Fruit fly (Drosophila melanogaster) whole organism, embryonic: ENCODE results near the gene CG14100.

Experiments used
- Atf6 ChIP-seq: fragments of 200-800 bp; sonication (Bioruptor generic); IDR thresholded peaks from 2 replicates; pipeline ENCODE4 v1.3.6; 2022; ENCODE audit warnings: missing biosample characterization, missing genetic modification characterization
- CG10543 ChIP-seq: fragments of 200-800 bp; sonication (Bioruptor generic); optimal IDR thresholded peaks from 3 replicates; lab custom pipeline; 2017; ENCODE audit warnings: missing biosample characterization, mild to moderate bottlenecking, missing genetic modification characterization, moderate library complexity
- CG10565 ChIP-seq: fragments of 200-800 bp; sonication (Bioruptor generic); optimal IDR thresholded peaks from 3 replicates; lab custom pipeline; 2016; ENCODE audit warnings: missing biosample characterization, mild to moderate bottlenecking, missing genetic modification characterization
- CG10959 ChIP-seq: fragments of 200-800 bp; sonication (Bioruptor generic); IDR thresholded peaks from 2 replicates; pipeline ENCODE4 v1.3.6; 2022; ENCODE audit warnings: missing biosample characterization, missing genetic modification characterization
- CG10979 ChIP-seq: fragments of 200-800 bp; sonication (Bioruptor generic); optimal IDR thresholded peaks from 2 replicates; lab custom pipeline; 2018; ENCODE audit warnings: missing biosample characterization, mild to moderate bottlenecking, missing genetic modification characterization, moderate library complexity
- CG12236 ChIP-seq: fragments of 200-800 bp; sonication (Bioruptor generic); optimal IDR thresholded peaks from 2 replicates; lab custom pipeline; 2016; ENCODE audit warnings: missing biosample characterization, missing genetic modification characterization
- CG1233 ChIP-seq: fragments of 200-800 bp; sonication (Bioruptor generic); optimal IDR thresholded peaks from 4 replicates; lab custom pipeline; 2018; ENCODE audit warnings: missing biosample characterization, mild to moderate bottlenecking, missing genetic modification characterization
- CG1529 ChIP-seq: fragments of 200-800 bp; sonication (Bioruptor generic); optimal IDR thresholded peaks from 3 replicates; lab custom pipeline; 2018; ENCODE audit warnings: missing biosample characterization, missing genetic modification characterization
- CG16779 ChIP-seq: fragments of 200-800 bp; sonication (Bioruptor generic); IDR thresholded peaks from 2 replicates; pipeline ENCODE4 v1.3.6; 2022; ENCODE audit warnings: missing biosample characterization, missing genetic modification characterization
- CG17359 ChIP-seq: fragments of 200-800 bp; sonication (Bioruptor generic); optimal IDR thresholded peaks from 3 replicates; lab custom pipeline; 2018; ENCODE audit warnings: missing biosample characterization, mild to moderate bottlenecking, missing genetic modification characterization, moderate library complexity
- CG17802 ChIP-seq: fragments of 200-800 bp; sonication (Bioruptor generic); optimal IDR thresholded peaks from 2 replicates; lab custom pipeline; 2018; ENCODE audit warnings: missing biosample characterization, mild to moderate bottlenecking, missing genetic modification characterization, moderate library complexity
- CG18262 ChIP-seq: fragments of 200-800 bp; optimal IDR thresholded peaks from 3 replicates; lab custom pipeline; 2019; ENCODE audit warnings: missing biosample characterization, mild to moderate bottlenecking, missing genetic modification characterization, moderate library complexity
- CG18619 ChIP-seq: fragments of 200-800 bp; sonication (Bioruptor generic); optimal IDR thresholded peaks from 3 replicates; lab custom pipeline; 2017; ENCODE audit warnings: missing biosample characterization, mild to moderate bottlenecking, missing genetic modification characterization
- CG3065 ChIP-seq: fragments of 200-800 bp; sonication (Bioruptor generic); optimal IDR thresholded peaks from 2 replicates; lab custom pipeline; 2016; ENCODE audit warnings: missing biosample characterization, missing genetic modification characterization
- CG3281 ChIP-seq: fragments of 200-800 bp; sonication (Bioruptor generic); optimal IDR thresholded peaks from 3 replicates; lab custom pipeline; 2017; ENCODE audit warnings: missing biosample characterization, mild to moderate bottlenecking, missing genetic modification characterization
- CG3847 ChIP-seq: fragments of 200-800 bp; sonication (Bioruptor generic); IDR thresholded peaks from 2 replicates; pipeline ENCODE4 v1.3.6; 2022; ENCODE audit warnings: missing biosample characterization, missing genetic modification characterization
- CG3995 ChIP-seq: fragments of 200-800 bp; sonication (Bioruptor generic); optimal IDR thresholded peaks from 3 replicates; lab custom pipeline; 2016; ENCODE audit warnings: missing biosample characterization, missing genetic modification characterization
- CG7357 ChIP-seq: fragments of 200-800 bp; sonication (Bioruptor generic); IDR thresholded peaks from 3 replicates; pipeline ENCODE4 v1.3.6; 2022; ENCODE audit warnings: missing biosample characterization, missing genetic modification characterization
- CG7745 ChIP-seq: fragments of 200-800 bp; sonication (Bioruptor generic); optimal IDR thresholded peaks from 2 replicates; lab custom pipeline; 2018; ENCODE audit warnings: missing biosample characterization, mild to moderate bottlenecking, missing genetic modification characterization, moderate library complexity
- CG9437 ChIP-seq: fragments of 200-800 bp; sonication (Bioruptor generic); optimal IDR thresholded peaks from 2 replicates; lab custom pipeline; 2018; ENCODE audit warnings: missing biosample characterization, mild to moderate bottlenecking, missing genetic modification characterization
- CG9609 ChIP-seq: fragments of 200-800 bp; sonication (Bioruptor generic); optimal IDR thresholded peaks from 3 replicates; lab custom pipeline; 2016; ENCODE audit warnings: missing biosample characterization, missing genetic modification characterization
- Hand ChIP-seq: fragments of 200-800 bp; sonication (Bioruptor generic); optimal IDR thresholded peaks from 2 replicates; lab custom pipeline; 2017; ENCODE audit warnings: mild to moderate bottlenecking, missing biosample characterization, missing genetic modification reagents, missing genetic modification characterization
- Hr3 ChIP-seq: fragments of 200-800 bp; sonication (Bioruptor generic); optimal IDR thresholded peaks from 3 replicates; lab custom pipeline; 2016; ENCODE audit warnings: missing biosample characterization, missing genetic modification characterization
- Kr ChIP-seq: fragments of 200-800 bp; sonication (Bioruptor generic); optimal IDR thresholded peaks from 2 replicates; lab custom pipeline; 2017; ENCODE audit warnings: missing biosample characterization, mild to moderate bottlenecking, missing genetic modification characterization
- Lpt ChIP-seq: fragments of >200 bp; optimal IDR thresholded peaks from 2 replicates; lab custom pipeline; 2018; ENCODE audit warnings: missing biosample characterization, missing genetic modification characterization
- NC2β ChIP-seq: fragments of 200-800 bp; sonication (Bioruptor generic); optimal IDR thresholded peaks from 2 replicates; lab custom pipeline; 2016; ENCODE audit warnings: missing biosample characterization, missing genetic modification characterization
- NFAT ChIP-seq: fragments of 200-800 bp; sonication (Bioruptor generic); IDR thresholded peaks from 2 replicates; pipeline ENCODE4 v1.3.6; 2022; ENCODE audit warnings: missing biosample characterization, missing genetic modification characterization
- Oli ChIP-seq: fragments of 200-800 bp; sonication (Bioruptor generic); optimal IDR thresholded peaks from 2 replicates; lab custom pipeline; 2018; ENCODE audit warnings: missing biosample characterization, mild to moderate bottlenecking, missing genetic modification characterization, moderate library complexity
- Opbp ChIP-seq: fragments of 200-800 bp; sonication (Bioruptor generic); IDR thresholded peaks from 3 replicates; pipeline ENCODE4 v1.3.6; 2022; ENCODE audit warnings: missing biosample characterization, missing genetic modification characterization; ENCODE audit not compliant: partially characterized antibody
- Ssrp ChIP-seq: fragments of 200-800 bp; sonication (Bioruptor generic); optimal IDR thresholded peaks from 2 replicates; lab custom pipeline; 2018; ENCODE audit warnings: missing biosample characterization, mild to moderate bottlenecking, missing genetic modification characterization, moderate library complexity
- bab2 ChIP-seq: fragments of 200-800 bp; sonication (Bioruptor generic); optimal IDR thresholded peaks from 2 replicates; lab custom pipeline; 2016; ENCODE audit warnings: missing biosample characterization, missing genetic modification characterization
- cad ChIP-seq: fragments of >200 bp; optimal IDR thresholded peaks from 2 replicates; lab custom pipeline; 2017; ENCODE audit warnings: missing biosample characterization, missing genetic modification characterization
- crp ChIP-seq, 2 experiments: fragments of 200-800 bp; sonication (Bioruptor generic); optimal IDR thresholded peaks; 2 replicates in 1 of 2; 3 replicates in 1 of 2; lab custom pipeline; 2017; ENCODE audit warnings: missing biosample characterization in 2 of 2, missing genetic modification characterization in 2 of 2, mild to moderate bottlenecking in 1 of 2, moderate library complexity in 1 of 2
- insv ChIP-seq, 2 experiments: fragments of 200-800 bp; sonication (Bioruptor generic); optimal IDR thresholded peaks; 3 replicates each; lab custom pipeline; 2016 to 2018; ENCODE audit warnings: missing biosample characterization in 2 of 2, missing genetic modification characterization in 2 of 2
- p53 ChIP-seq: fragments of 200-800 bp; sonication (Bioruptor generic); optimal IDR thresholded peaks from 2 replicates; lab custom pipeline; 2016; ENCODE audit warnings: missing biosample characterization, missing genetic modification characterization
- pan ChIP-seq, 4 experiments: fragments of >200 bp in 3 of 4; fragments of 200-800 bp in 1 of 4; sonication (Bioruptor generic) in 1 of 4; optimal IDR thresholded peaks in 3 of 4; IDR thresholded peaks in 1 of 4; 2 replicates each; pipeline versions ENCODE4 v1.3.6 to Lab custom; 2017 to 2022; ENCODE audit warnings: missing biosample characterization in 2 of 4, missing genetic modification characterization in 2 of 4, mixed read lengths in 1 of 4
- ro ChIP-seq: fragments of 200-800 bp; sonication (Bioruptor generic); IDR thresholded peaks from 2 replicates; pipeline ENCODE4 v1.3.6; 2022; ENCODE audit warnings: missing biosample characterization, missing genetic modification characterization
- slp2 ChIP-seq: fragments of 200-800 bp; sonication (Bioruptor generic); optimal IDR thresholded peaks from 2 replicates; lab custom pipeline; 2016; ENCODE audit warnings: missing biosample characterization, missing genetic modification characterization
- stc ChIP-seq: fragments of 200-800 bp; sonication (Bioruptor generic); IDR thresholded peaks from 2 replicates; pipeline ENCODE4 v1.3.6; 2022; ENCODE audit warnings: missing biosample characterization, missing genetic modification characterization
- wek ChIP-seq: fragments of 200-800 bp; sonication (Bioruptor generic); optimal IDR thresholded peaks from 3 replicates; lab custom pipeline; 2018; ENCODE audit warnings: missing biosample characterization, mild to moderate bottlenecking, missing genetic modification characterization, moderate library complexity

CG14100 gene

dm6 chr3L:19560695-19561246, 29.6 kb downstream of the CG14100 start (continued):
- peak in 1 of 2 experiments; percentile 76 for TF ChIP-seq insv (GFP tag; optimal IDR thresholded peaks at IDR 0.05; lab: Kevin White, UChicago)
- peak; percentile 92 for TF ChIP-seq CG12236 (GFP tag; lab: Kevin White, UChicago)
- TF ChIP-seq CG3847 (GFP tag; lab: Robert Waterston, UW), result peak; percentile 95
- no peak for TF ChIP-seq cad
- TF ChIP-seq Hr3 (GFP tag; lab: Kevin White, UChicago), result peak; percentile 93
- TF ChIP-seq CG3995, result peak; percentile 69
- TF ChIP-seq slp2, result peak; percentile 90
- TF ChIP-seq CG3065 (GFP tag; lab: Kevin White, UChicago), result peak; percentile 88
- peak; percentile 95 for TF ChIP-seq CG18262 (tag; lab: Kevin White, UChicago)
- TF ChIP-seq CG10543 (GFP tag; lab: Kevin White, UChicago), result peak; percentile 87
- TF ChIP-seq ro (GFP tag; lab: Robert Waterston, UW), result peak; percentile 85
- peak; percentile 75 for TF ChIP-seq p53
- peak; percentile 84 for TF ChIP-seq CG7745 (tag; lab: Kevin White, UChicago)
- peak; percentile 93 for TF ChIP-seq CG3281
- TF ChIP-seq wek, result peak; percentile 76
- no peak for TF ChIP-seq Lpt (GFP tag; lab: Kevin White, UChicago)
- peak; percentile 95 for TF ChIP-seq Atf6 (GFP tag; lab: Robert Waterston, UW)
- peak; percentile 91 for TF ChIP-seq bab2 (GFP tag; lab: Kevin White, UChicago)
- peak; percentile 75 for TF ChIP-seq CG17802 (tag; lab: Kevin White, UChicago)
- TF ChIP-seq CG10565 (GFP tag; lab: Kevin White, UChicago), result peak; percentile 83
- TF ChIP-seq NFAT (GFP tag; lab: Robert Waterston, UW), result peak; percentile 91
- no peak for TF ChIP-seq pan (optimal IDR thresholded peaks at IDR 0.05; lab: Kevin White, UChicago)
- TF ChIP-seq pan (GFP tag; optimal IDR thresholded peaks at IDR 0.05 in 1 of 2, IDR thresholded peaks at IDR 0.05 in 1 of 2), result peak in 1 of 2 experiments; percentile 94
- peak; percentile 87 for TF ChIP-seq CG7357
- peak; percentile 96 for TF ChIP-seq CG17359 (tag; lab: Kevin White, UChicago)
- TF ChIP-seq CG1529 (GFP tag; lab: Kevin White, UChicago), result peak; percentile 92
- TF ChIP-seq CG10979 (tag; lab: Kevin White, UChicago), result peak; percentile 98
- TF ChIP-seq CG9609 (GFP tag; lab: Kevin White, UChicago), result peak; percentile 87
- peak; percentile 81 for TF ChIP-seq Kr (GFP tag; lab: Kevin White, UChicago)
- peak; percentile 95 for TF ChIP-seq CG10959 (GFP tag; lab: Robert Waterston, UW)
- TF ChIP-seq CG1233 (GFP tag; lab: Kevin White, UChicago), result peak; percentile 96
- no peak for TF ChIP-seq Opbp (GFP tag; lab: Robert Waterston, UW)
- peak; percentile 84 for TF ChIP-seq Hand (GFP tag; lab: Kevin White, UChicago)
- TF ChIP-seq stc, result peak; percentile 90
- TF ChIP-seq CG18619, result peak; percentile 92
- peak; percentile 95 for TF ChIP-seq Oli (tag; lab: Kevin White, UChicago)
- TF ChIP-seq CG9437, result peak; percentile 85
- TF ChIP-seq CG16779 (GFP tag; lab: Robert Waterston, UW), result peak; percentile 76; the same call in 1 of the 2 replicates
- peak in 1 of 2 experiments; percentile 55 for TF ChIP-seq crp (GFP tag; optimal IDR thresholded peaks at IDR 0.05; lab: Kevin White, UChicago)
- TF ChIP-seq Ssrp (tag; lab: Kevin White, UChicago), result peak; percentile 94
- peak; percentile 91 for TF ChIP-seq NC2β (GFP tag; lab: Kevin White, UChicago)
